Fruit fly (Drosophila melanogaster) whole organism, prepupa: ENCODE data around the gene Rab9E.
A peak's percentile ranks its signal among the peaks of the same experiment; 100 is the strongest.

Source experiments
- Blimp-1 ChIP-seq: fragments of 200-800 bp; sonication (Bioruptor generic); optimal IDR thresholded peaks from 3 replicates; lab custom pipeline; 2017; ENCODE audit warnings: missing biosample characterization, missing genetic modification characterization, mild to moderate bottlenecking, moderate library complexity, missing genetic modification reagents
- CG10631 ChIP-seq: fragments of 200-800 bp; sonication (Bioruptor generic); optimal IDR thresholded peaks from 2 replicates; lab custom pipeline; 2016; ENCODE audit warnings: missing biosample characterization, missing genetic modification characterization
- CG10669 ChIP-seq: fragments of 200-800 bp; sonication (Bioruptor generic); optimal IDR thresholded peaks from 3 replicates; lab custom pipeline; 2018; ENCODE audit warnings: missing biosample characterization, mild to moderate bottlenecking, missing genetic modification characterization, moderate library complexity
- CG11294 ChIP-seq: fragments of 200-800 bp; sonication (Bioruptor generic); IDR thresholded peaks from 2 replicates; pipeline ENCODE4 v1.3.6; 2022; ENCODE audit warnings: missing biosample characterization, missing genetic modification characterization
- CG11762 ChIP-seq: fragments of 200-800 bp; sonication (Bioruptor generic); optimal IDR thresholded peaks from 3 replicates; lab custom pipeline; 2016; ENCODE audit warnings: missing biosample characterization, missing genetic modification characterization; ENCODE audit not compliant: insufficient read depth
- CG11902 ChIP-seq: fragments of 200-800 bp; sonication (Bioruptor generic); optimal IDR thresholded peaks from 3 replicates; lab custom pipeline; 2016; ENCODE audit warnings: missing biosample characterization, missing genetic modification characterization
- CG15336 ChIP-seq: fragments of 200-800 bp; sonication (Bioruptor generic); IDR thresholded peaks from 2 replicates; pipeline ENCODE4 v1.3.6; 2022; ENCODE audit warnings: missing biosample characterization, missing genetic modification characterization
- CG1621 ChIP-seq: fragments of 200-800 bp; sonication (Bioruptor generic); optimal IDR thresholded peaks from 3 replicates; lab custom pipeline; 2018; ENCODE audit warnings: missing biosample characterization, mild to moderate bottlenecking, missing genetic modification characterization
- CG16779 ChIP-seq: fragments of 200-800 bp; sonication (Bioruptor generic); optimal IDR thresholded peaks from 3 replicates; lab custom pipeline; 2017; ENCODE audit warnings: missing biosample characterization, mild to moderate bottlenecking, missing genetic modification characterization
- CG32006 ChIP-seq: fragments of 200-800 bp; sonication (Bioruptor generic); optimal IDR thresholded peaks from 3 replicates; lab custom pipeline; 2017; ENCODE audit warnings: missing biosample characterization, mild to moderate bottlenecking, missing genetic modification characterization
- CG34406 ChIP-seq: fragments of 200-800 bp; sonication (Bioruptor generic); optimal IDR thresholded peaks from 3 replicates; lab custom pipeline; 2016; ENCODE audit warnings: missing biosample characterization, missing genetic modification characterization
- CG3919 ChIP-seq: fragments of 200-800 bp; sonication (Bioruptor generic); optimal IDR thresholded peaks from 3 replicates; lab custom pipeline; 2016; ENCODE audit warnings: missing biosample characterization, missing genetic modification characterization
- CG4318 ChIP-seq: fragments of 200-800 bp; sonication (Bioruptor generic); optimal IDR thresholded peaks from 3 replicates; lab custom pipeline; 2017; ENCODE audit warnings: missing biosample characterization, mild to moderate bottlenecking, missing genetic modification characterization
- CG6163 ChIP-seq: fragments of 200-800 bp; sonication (Bioruptor generic); IDR thresholded peaks from 3 replicates; pipeline ENCODE4 v1.3.6; 2022; ENCODE audit warnings: missing biosample characterization, missing genetic modification characterization
- CG6276 ChIP-seq: fragments of 200-800 bp; sonication (Bioruptor generic); optimal IDR thresholded peaks from 2 replicates; lab custom pipeline; 2017; ENCODE audit warnings: missing biosample characterization, mild to moderate bottlenecking, missing genetic modification characterization
- CG6792 ChIP-seq: fragments of 200-800 bp; sonication (Bioruptor generic); optimal IDR thresholded peaks from 3 replicates; lab custom pipeline; 2016; ENCODE audit warnings: missing biosample characterization, missing genetic modification characterization
- CG6854 ChIP-seq: fragments of 200-800 bp; sonication (Bioruptor generic); optimal IDR thresholded peaks from 2 replicates; lab custom pipeline; 2017; ENCODE audit warnings: missing biosample characterization, mild to moderate bottlenecking, missing genetic modification characterization
- CG7368 ChIP-seq: fragments of 200-800 bp; sonication (Bioruptor generic); optimal IDR thresholded peaks from 3 replicates; lab custom pipeline; 2016; ENCODE audit warnings: missing biosample characterization, missing genetic modification characterization
- CG8119 ChIP-seq: fragments of 200-800 bp; sonication (Bioruptor generic); IDR thresholded peaks from 3 replicates; pipeline ENCODE4 v1.3.6; 2022; ENCODE audit warnings: missing biosample characterization, missing genetic modification characterization
- CG8319 ChIP-seq: fragments of 200-800 bp; sonication (Bioruptor generic); optimal IDR thresholded peaks from 3 replicates; lab custom pipeline; 2016; ENCODE audit warnings: missing biosample characterization, missing genetic modification characterization
- CG8632 ChIP-seq: fragments of 200-800 bp; sonication (Bioruptor generic); optimal IDR thresholded peaks from 3 replicates; lab custom pipeline; 2016; ENCODE audit warnings: missing biosample characterization, missing genetic modification characterization
- CG9139 ChIP-seq: fragments of 200-800 bp; sonication (Bioruptor generic); optimal IDR thresholded peaks from 3 replicates; lab custom pipeline; 2017; ENCODE audit warnings: missing biosample characterization, mild to moderate bottlenecking, missing genetic modification characterization
- Eip75B ChIP-seq: fragments of 200-800 bp; sonication (Bioruptor generic); optimal IDR thresholded peaks from 3 replicates; lab custom pipeline; 2016; ENCODE audit warnings: missing biosample characterization, missing genetic modification characterization
- Ets21C ChIP-seq: fragments of 200-800 bp; sonication (Bioruptor generic); optimal IDR thresholded peaks from 3 replicates; lab custom pipeline; 2016; ENCODE audit warnings: missing biosample characterization, missing genetic modification characterization
- Gug ChIP-seq: fragments of 200-800 bp; sonication (Bioruptor generic); IDR thresholded peaks from 2 replicates; pipeline ENCODE4 v1.3.6; 2022; ENCODE audit warnings: missing biosample characterization, missing genetic modification characterization
- Hr38 ChIP-seq: sonication (Bioruptor generic); optimal IDR thresholded peaks from 2 replicates; lab custom pipeline; 2016; ENCODE audit warnings: missing biosample characterization, missing genetic modification characterization
- Hr39 ChIP-seq: fragments of 200-800 bp; sonication (Bioruptor generic); optimal IDR thresholded peaks from 2 replicates; lab custom pipeline; 2016; ENCODE audit warnings: missing biosample characterization, missing genetic modification characterization
- Hr4 ChIP-seq: fragments of 200-800 bp; sonication (Bioruptor generic); optimal IDR thresholded peaks from 3 replicates; lab custom pipeline; 2016; ENCODE audit warnings: missing biosample characterization, missing genetic modification characterization
- Lpt ChIP-seq: fragments of 200-800 bp; sonication (Bioruptor generic); optimal IDR thresholded peaks from 3 replicates; lab custom pipeline; 2016; ENCODE audit warnings: missing biosample characterization, missing genetic modification characterization
- Met ChIP-seq: fragments of 200-800 bp; sonication (Bioruptor generic); optimal IDR thresholded peaks from 3 replicates; lab custom pipeline; 2016; ENCODE audit warnings: missing biosample characterization, missing genetic modification characterization
- OdsH ChIP-seq: fragments of 200-800 bp; sonication (Bioruptor generic); optimal IDR thresholded peaks from 3 replicates; lab custom pipeline; 2016; ENCODE audit warnings: missing biosample characterization, missing genetic modification characterization
- Smox ChIP-seq: fragments of 200-800 bp; sonication (Bioruptor generic); optimal IDR thresholded peaks from 3 replicates; lab custom pipeline; 2016; ENCODE audit warnings: missing biosample characterization, missing genetic modification characterization
- Sox15 ChIP-seq: fragments of 200-800 bp; sonication (Bioruptor generic); optimal IDR thresholded peaks from 3 replicates; lab custom pipeline; 2016; ENCODE audit warnings: missing biosample characterization, missing genetic modification characterization
- achi ChIP-seq: fragments of 200-800 bp; sonication (Bioruptor generic); optimal IDR thresholded peaks from 3 replicates; lab custom pipeline; 2016; ENCODE audit warnings: missing biosample characterization, missing genetic modification characterization
- acj6 ChIP-seq: fragments of 200-800 bp; sonication (Bioruptor generic); optimal IDR thresholded peaks from 3 replicates; lab custom pipeline; 2016; ENCODE audit warnings: missing biosample characterization, missing genetic modification characterization
- cyc ChIP-seq: fragments of 200-800 bp; sonication (Bioruptor generic); optimal IDR thresholded peaks from 3 replicates; lab custom pipeline; 2016; ENCODE audit warnings: missing biosample characterization, missing genetic modification characterization
- dac ChIP-seq: fragments of 200-800 bp; sonication (Bioruptor generic); optimal IDR thresholded peaks from 2 replicates; lab custom pipeline; 2017; ENCODE audit warnings: missing biosample characterization, mild to moderate bottlenecking, missing genetic modification characterization
- dsx ChIP-seq: fragments of 200-800 bp; optimal IDR thresholded peaks from 3 replicates; lab custom pipeline; 2019; ENCODE audit warnings: missing biosample characterization, mild to moderate bottlenecking, missing genetic modification characterization, moderate library complexity; ENCODE audit not compliant: poor library complexity, severe bottlenecking
- eg ChIP-seq: fragments of 200-800 bp; sonication (Bioruptor generic); IDR thresholded peaks from 3 replicates; pipeline ENCODE4 v1.3.6; 2022; ENCODE audit warnings: missing biosample characterization, missing genetic modification characterization
- esn ChIP-seq: fragments of 200-800 bp; sonication (Bioruptor generic); optimal IDR thresholded peaks from 2 replicates; lab custom pipeline; 2016; ENCODE audit warnings: missing biosample characterization, mild to moderate bottlenecking, missing genetic modification characterization, moderate library complexity
- fd59A ChIP-seq: fragments of 200-800 bp; sonication (Bioruptor generic); optimal IDR thresholded peaks from 2 replicates; lab custom pipeline; 2017; ENCODE audit warnings: missing biosample characterization, mild to moderate bottlenecking, missing genetic modification characterization, missing genetic modification reagents
- fd85E ChIP-seq: fragments of 200-800 bp; sonication (Bioruptor generic); optimal IDR thresholded peaks from 3 replicates; lab custom pipeline; 2016; ENCODE audit warnings: missing biosample characterization, missing genetic modification characterization
- lz ChIP-seq: fragments of 200-800 bp; sonication (Bioruptor generic); optimal IDR thresholded peaks from 3 replicates; lab custom pipeline; 2016; ENCODE audit warnings: missing biosample characterization, missing genetic modification characterization
- pdm3 ChIP-seq: fragments of 200-800 bp; sonication (Bioruptor generic); optimal IDR thresholded peaks from 3 replicates; lab custom pipeline; 2016; ENCODE audit warnings: missing biosample characterization, missing genetic modification characterization
- salr ChIP-seq, 2 experiments: fragments of 200-800 bp; sonication (Bioruptor generic); optimal IDR thresholded peaks; 3 replicates each; lab custom pipeline; 2016 to 2018; ENCODE audit warnings: missing biosample characterization in 2 of 2, missing genetic modification characterization in 2 of 2, mild to moderate bottlenecking in 1 of 2
- spab ChIP-seq: fragments of 200-800 bp; sonication (Bioruptor generic); optimal IDR thresholded peaks from 2 replicates; lab custom pipeline; 2017; ENCODE audit warnings: missing biosample characterization, mild to moderate bottlenecking, missing genetic modification characterization, missing genetic modification reagents
- ss ChIP-seq, 2 experiments: fragments of 200-800 bp; sonication (Bioruptor generic); optimal IDR thresholded peaks; 2 replicates in 1 of 2; 3 replicates in 1 of 2; lab custom pipeline; 2017 to 2018; ENCODE audit warnings: mild to moderate bottlenecking in 2 of 2, missing biosample characterization in 2 of 2, missing genetic modification characterization in 2 of 2, moderate library complexity in 1 of 2
- svp ChIP-seq: fragments of 200-800 bp; sonication (Bioruptor generic); peaks from one replicate; lab custom pipeline; 2016; ENCODE audit warnings: missing biosample characterization, missing genetic modification characterization
- vri ChIP-seq: fragments of 200-800 bp; sonication (Bioruptor generic); optimal IDR thresholded peaks from 3 replicates; lab custom pipeline; 2016; ENCODE audit warnings: missing biosample characterization, mild to moderate bottlenecking, missing genetic modification characterization

The Rab9E gene

DNA sequence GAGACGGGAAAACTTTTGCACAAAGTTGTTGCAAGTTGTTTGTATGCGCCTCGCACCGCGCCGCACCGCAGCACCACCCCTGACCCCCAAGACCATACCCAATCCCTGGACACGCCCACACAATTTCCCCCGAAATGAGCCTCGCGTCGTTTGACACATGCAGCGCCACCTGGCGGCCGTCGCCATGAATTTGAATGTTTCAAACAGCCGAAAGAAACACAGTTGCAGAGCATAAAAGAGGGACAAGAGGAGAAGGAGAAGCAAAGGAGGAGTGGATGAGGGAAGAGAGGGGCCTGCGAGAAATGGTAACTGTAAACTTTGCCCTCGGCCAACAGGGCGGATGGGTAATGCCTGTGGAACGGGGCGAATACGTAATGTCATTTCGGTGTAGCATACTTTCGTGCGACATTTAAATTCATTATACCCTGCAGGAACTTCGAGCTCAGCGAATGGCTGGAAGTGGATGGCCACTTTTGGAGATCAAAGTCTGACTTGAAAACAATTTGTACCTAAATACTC, 19.4 kb downstream of the Rab9E start:
- TF ChIP-seq CG3919 (GFP tag; lab: Kevin White, UChicago) = no peak
- no peak for TF ChIP-seq CG11294
- no peak for TF ChIP-seq dsx (GFP tag; lab: Kevin White, UChicago)
- no peak for TF ChIP-seq Blimp-1 (GFP tag; lab: Kevin White, UChicago)
- TF ChIP-seq Lpt = no peak
- no peak for TF ChIP-seq Hr39 (GFP tag; lab: Kevin White, UChicago)
- TF ChIP-seq OdsH = no peak
- no peak for TF ChIP-seq CG6792 (GFP tag; lab: Kevin White, UChicago)
- no peak for TF ChIP-seq achi (GFP tag; lab: Kevin White, UChicago)
- no peak for TF ChIP-seq CG4318

- TF ChIP-seq CG4318 (peak; percentile 24), CG8319 (GFP tag; lab: Kevin White, UChicago) (no peak), Hr4 (GFP tag; lab: Kevin White, UChicago) (peak; percentile 40), spab (peak; percentile 9), CG10669 (peak; percentile 58), CG6792 (GFP tag; lab: Kevin White, UChicago) (peak; percentile 45), Eip75B (peak; percentile 48), fd59A (no peak), vri (GFP tag; lab: Kevin White, UChicago) (no peak), OdsH (peak; percentile 41), svp (GFP tag; lab: Kevin White, UChicago) (peak; percentile 72), CG8632 (GFP tag; lab: Kevin White, UChicago) (peak; percentile 52), CG10631 (GFP tag; lab: Kevin White, UChicago) (peak; percentile 42), esn (GFP tag; lab: Kevin White, UChicago) (peak; percentile 74), ss (GFP tag; optimal IDR thresholded peaks at IDR 0.05; lab: Kevin White, UChicago) (peak; percentile 26 to 45), Hr38 (no peak), CG11762 (GFP tag; lab: Kevin White, UChicago) (no peak), lz (GFP tag; lab: Kevin White, UChicago) (peak; percentile 65), CG16779 (tag; lab: Kevin White, UChicago) (no peak), Met (GFP tag; lab: Kevin White, UChicago) (peak; percentile 68), dac (GFP tag; lab: Kevin White, UChicago) (no peak), CG15336 (GFP tag; lab: Robert Waterston, UW) (0 out of 2 replicates have a peak, but pooled peaks have one; percentile 35), CG7368 (GFP tag; lab: Kevin White, UChicago) (peak; percentile 30), CG6163 (GFP tag; lab: Robert Waterston, UW) (no peak), CG9139 (GFP tag; lab: Kevin White, UChicago) (no peak), CG11902 (peak; percentile 2), Smox (GFP tag; lab: Kevin White, UChicago) (peak; percentile 65), CG32006 (GFP tag; lab: Kevin White, UChicago) (peak; percentile 49), pdm3 (peak; percentile 46), Sox15 (GFP tag; lab: Kevin White, UChicago) (peak; percentile 12), CG6276 (peak; percentile 5), acj6 (GFP tag; lab: Kevin White, UChicago) (peak; percentile 46), CG1621 (tag; lab: Kevin White, UChicago) (peak; percentile 9), Gug (GFP tag; lab: Robert Waterston, UW) (no peak), fd85E (GFP tag; lab: Kevin White, UChicago) (no peak), Ets21C (GFP tag; lab: Kevin White, UChicago) (peak; percentile 29), dsx (GFP tag; lab: Kevin White, UChicago) (peak; percentile 20), salr (GFP tag; optimal IDR thresholded peaks at IDR 0.05; lab: Kevin White, UChicago) (peak in 1 of 2 experiments; percentile 20), CG3919 (GFP tag; lab: Kevin White, UChicago) (peak; percentile 56), eg (GFP tag; lab: Robert Waterston, UW) (no peak), CG6854 (no peak), CG34406 (peak; percentile 37), Hr39 (GFP tag; lab: Kevin White, UChicago) (peak; percentile 50), CG8119 (no peak), cyc (GFP tag; lab: Kevin White, UChicago) (peak; percentile 47), achi (GFP tag; lab: Kevin White, UChicago) (peak; percentile 39)
Observed at dm6 chrX:10628874-10629273, 32.8 kb downstream of the Rab9E start.
